Worm (Caenorhabditis elegans) whole organism, L1 larva: ENCODE data around the gene K05F1.1.

ENCODE experiments used
- alr-1 ChIP-seq: fragments of 200-800 bp; sonication (Bioruptor generic); optimal IDR thresholded peaks from 2 replicates; lab custom pipeline; 2018; ENCODE audit warnings: borderline replicate concordance, mild to moderate bottlenecking, missing genetic modification characterization, missing compliant biosample characterization
- blmp-1 ChIP-seq: fragments of 150-350 bp; optimal IDR thresholded peaks from 2 replicates; lab custom pipeline; 2014; ENCODE audit warnings: missing biosample characterization, missing genetic modification characterization
- ceh-88 ChIP-seq: fragments of 200-800 bp; sonication (Bioruptor generic); IDR thresholded peaks from 2 replicates; pipeline ENCODE4 v1.3.6; 2022; ENCODE audit warnings: missing genetic modification characterization, missing compliant biosample characterization
- fos-1 ChIP-seq: fragments of 150-350 bp; optimal IDR thresholded peaks from 2 replicates; lab custom pipeline; 2014; ENCODE audit warnings: missing biosample characterization, missing genetic modification characterization
- lin-39 ChIP-seq: fragments of 150-350 bp; optimal IDR thresholded peaks from 2 replicates; lab custom pipeline; 2014; ENCODE audit warnings: missing biosample characterization, missing genetic modification reagents, missing genetic modification characterization
- nhr-11 ChIP-seq: fragments of 150-350 bp; optimal IDR thresholded peaks from 2 replicates; lab custom pipeline; 2014; ENCODE audit warnings: missing biosample characterization, missing genetic modification characterization
- nhr-28 ChIP-seq: fragments of 150-350 bp; optimal IDR thresholded peaks from 2 replicates; lab custom pipeline; 2014; ENCODE audit warnings: missing biosample characterization, missing genetic modification characterization
- pqm-1 ChIP-seq: sonication (generic microtip); optimal IDR thresholded peaks from 3 replicates; lab custom pipeline; 2017; ENCODE audit warnings: missing biosample characterization, missing genetic modification characterization
- rnt-1 ChIP-seq: sonication (generic microtip); optimal IDR thresholded peaks from 2 replicates; lab custom pipeline; 2016; ENCODE audit warnings: mild to moderate bottlenecking, missing genetic modification characterization, moderate library complexity, missing compliant biosample characterization
- sptf-1 ChIP-seq: fragments of 150-350 bp; optimal IDR thresholded peaks from 2 replicates; lab custom pipeline; 2014; ENCODE audit warnings: missing biosample characterization, missing genetic modification characterization
- unc-62 ChIP-seq: fragments of 150-350 bp; optimal IDR thresholded peaks from 2 replicates; lab custom pipeline; 2014; ENCODE audit warnings: missing biosample characterization, missing genetic modification reagents, missing genetic modification characterization
- unc-98 ChIP-seq: fragments of 200-800 bp; sonication (Bioruptor generic); IDR thresholded peaks from 2 replicates; pipeline ENCODE4 v1.3.6; 2022; ENCODE audit warnings: missing genetic modification characterization, missing compliant biosample characterization
- zag-1 ChIP-seq: fragments of 150-350 bp; optimal IDR thresholded peaks from 2 replicates; lab custom pipeline; 2014; ENCODE audit warnings: missing biosample characterization, missing genetic modification characterization

DNA sequence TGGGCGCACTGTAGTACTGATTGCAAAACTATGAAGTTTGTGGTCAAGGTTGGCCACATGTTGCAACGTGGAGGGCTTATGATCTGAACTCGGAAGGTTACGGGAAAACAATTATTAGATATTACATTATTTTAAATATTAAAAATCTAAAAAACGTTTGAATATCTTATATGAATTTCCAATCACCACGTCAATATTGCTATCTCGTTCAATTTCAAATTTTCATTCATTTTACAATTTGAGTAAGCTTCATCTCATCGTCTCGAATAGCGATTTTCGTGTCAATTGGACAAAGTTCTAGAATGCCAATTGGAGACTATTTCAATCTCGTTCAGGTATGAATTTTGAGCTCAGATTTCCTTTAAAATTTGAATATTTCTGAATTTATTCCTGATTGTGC lies 15.2 kb downstream of the K05F1.1 start, which contains the start of gene ZK1248.20:
- TF ChIP-seq ceh-88 (no peak), pqm-1 (tag; lab: Kevin White, UChicago) (no peak), unc-62 (no peak), unc-98 (GFP tag; lab: Robert Waterston, UW) (no peak), fos-1 (tag; lab: Kevin White, UChicago) (no peak), rnt-1 (tag; lab: Kevin White, UChicago) (no peak), sptf-1 (tag; lab: Kevin White, UChicago) (no peak), alr-1 (tag; lab: Kevin White, UChicago) (no peak), lin-39 (tag; lab: Kevin White, UChicago) (no peak), blmp-1 (tag; lab: Kevin White, UChicago) (no peak), nhr-11 (tag; lab: Kevin White, UChicago) (no peak), zag-1 (tag; lab: Kevin White, UChicago) (no peak), nhr-28 (tag; lab: Kevin White, UChicago) (no peak)
